Worm (Caenorhabditis elegans): ENCODE measurements around the gene Y116A8C.24.

Y116A8C.24 gene

ce11 chrIV:17087384-17088099, 16.9 kb upstream of the Y116A8C.24 start, which contains the start of the genes snx-13 and snr-1:
Gene snx-13 (minus strand): TSS chrIV:17087438.
Gene snr-1 (plus strand): TSS chrIV:17088049.
- TF ChIP-seq ttx-3 (tag; optimal IDR thresholded peaks at IDR 0.05) (peak; percentile 95), ets-4 (tag; optimal IDR thresholded peaks at IDR 0.05) (peak; percentile 93), ztf-16 (tag; optimal IDR thresholded peaks at IDR 0.05) (peak; percentile 96), T23F11.4 (GFP tag; optimal IDR thresholded peaks at IDR 0.05) (peak; percentile 83), rnt-1 (tag; optimal IDR thresholded peaks at IDR 0.05) (peak; percentile 94), hlh-13 (GFP tag; optimal IDR thresholded peaks at IDR 0.05) (peak; percentile 71), Y22D7AL.16 (tag; optimal IDR thresholded peaks at IDR 0.05) (peak; percentile 84), nhr-232 (tag; optimal IDR thresholded peaks at IDR 0.05) (no peak), che-1 (tag; optimal IDR thresholded peaks at IDR 0.05) (peak; percentile 83), F13H6.1 (tag; optimal IDR thresholded peaks at IDR 0.05) (peak; percentile 93), ceh-48 (tag; optimal IDR thresholded peaks at IDR 0.05) (peak; percentile 68), pha-2 (tag; optimal IDR thresholded peaks at IDR 0.05) (peak; percentile 94), pax-1 (tag; optimal IDR thresholded peaks at IDR 0.05) (no peak), madf-2 (tag; optimal IDR thresholded peaks at IDR 0.05) (peak; percentile 76), ceh-31 (tag; optimal IDR thresholded peaks at IDR 0.05) (peak; percentile 99), nfya-1 (tag; optimal IDR thresholded peaks at IDR 0.05) (peak; percentile 47), ceh-18 (tag; optimal IDR thresholded peaks at IDR 0.05) (peak; percentile 54), C38D4.7 (GFP tag; optimal IDR thresholded peaks at IDR 0.05) (peak; percentile 87), odd-2 (tag; optimal IDR thresholded peaks at IDR 0.05) (no peak), hlh-8 (tag; optimal IDR thresholded peaks at IDR 0.05) (peak; percentile 97), dmd-4 (tag; optimal IDR thresholded peaks at IDR 0.05; ENCODE audit: borderline replicate concordance) (peak; percentile 76), hlh-15 (tag; optimal IDR thresholded peaks at IDR 0.05) (peak; percentile 97), ceh-24 (tag; optimal IDR thresholded peaks at IDR 0.05) (peak; percentile 85), unc-3 (GFP tag; conservative IDR thresholded peaks at IDR 0.05) (peak; percentile 72; the same call in 1 of the 2 replicates), unc-3 (tag; optimal IDR thresholded peaks at IDR 0.05) (peak; percentile 96), K02D7.2 (tag; optimal IDR thresholded peaks at IDR 0.05) (peak; percentile 90), fkh-10 (GFP tag; optimal IDR thresholded peaks at IDR 0.05) (no peak), pag-3 (tag; optimal IDR thresholded peaks at IDR 0.05; ENCODE audit: borderline replicate concordance) (peak; percentile 88), ceh-30 (tag; optimal IDR thresholded peaks at IDR 0.05) (no peak), ref-2 (tag; optimal IDR thresholded peaks at IDR 0.05) (peak; percentile 98), ceh-22 (tag; optimal IDR thresholded peaks at IDR 0.05) (no peak), sox-4 (tag; optimal IDR thresholded peaks at IDR 0.05) (peak; percentile 71), ceh-6 (GFP tag; optimal IDR thresholded peaks at IDR 0.05) (peak; percentile 48), ceh-34 (tag; optimal IDR thresholded peaks at IDR 0.05) (peak; percentile 95), unc-42 (tag; optimal IDR thresholded peaks at IDR 0.05) (peak; percentile 80), eyg-1 (tag; optimal IDR thresholded peaks at IDR 0.05) (peak; percentile 78), ama-1 (optimal IDR thresholded peaks at IDR 0.05) (no peak), zip-5 (tag; optimal IDR thresholded peaks at IDR 0.05) (peak; percentile 99), hlh-30 (tag; optimal IDR thresholded peaks at IDR 0.05; ENCODE audit: insufficient read depth) (no peak), K09A11.1 (tag; optimal IDR thresholded peaks at IDR 0.05; ENCODE audit: insufficient read depth) (no peak), ceh-45 (GFP tag; IDR thresholded peaks at IDR 0.05) (peak; percentile 82), pha-4 (tag; optimal IDR thresholded peaks at IDR 0.05) (no peak), lim-6 (tag; optimal IDR thresholded peaks at IDR 0.05) (peak; percentile 96), npax-4 (tag; optimal IDR thresholded peaks at IDR 0.05) (peak; percentile 64), unc-55 (GFP tag; optimal IDR thresholded peaks at IDR 0.05) (no peak), lin-11 (tag; optimal IDR thresholded peaks at IDR 0.05) (peak; percentile 80), pat-9 (tag; optimal IDR thresholded peaks at IDR 0.05) (peak; percentile 79), elt-2 (tag; optimal IDR thresholded peaks at IDR 0.05) (peak; percentile 99), hlh-6 (tag; optimal IDR thresholded peaks at IDR 0.05) (peak; percentile 55), fkh-6 (tag; optimal IDR thresholded peaks at IDR 0.05) (peak; percentile 42), elt-4 (tag; optimal IDR thresholded peaks at IDR 0.05) (no peak), sdc-2 (tag; optimal IDR thresholded peaks at IDR 0.05) (peak; percentile 68)

Measured in whole organism, late embryonic.